Worm (Caenorhabditis elegans) whole organism, young adult: Measurements from ENCODE around the gene nhr-44.

ENCODE experiments used
- D2030.7 ChIP-seq: fragments of 200-800 bp; sonication (Bioruptor generic); IDR thresholded peaks from 2 replicates; pipeline ENCODE4 v1.3.6; 2022; ENCODE audit warnings: missing genetic modification reagents, missing genetic modification characterization, missing compliant biosample characterization
- F49E8.2 ChIP-seq: sonication (generic microtip); optimal IDR thresholded peaks from 3 replicates; lab custom pipeline; 2017; ENCODE audit warnings: missing genetic modification characterization, mild to moderate bottlenecking, missing compliant biosample characterization, antibody characterized with exemption, moderate library complexity; ENCODE audit not compliant: insufficient read depth
- F52B5.7 ChIP-seq: sonication (generic microtip); optimal IDR thresholded peaks from 2 replicates; lab custom pipeline; 2016; ENCODE audit warnings: mild to moderate bottlenecking, missing genetic modification characterization, missing compliant biosample characterization
- F55B11.4 ChIP-seq: sonication (generic microtip); optimal IDR thresholded peaks from 2 replicates; lab custom pipeline; 2016; ENCODE audit warnings: missing compliant biosample characterization, missing genetic modification characterization, borderline replicate concordance; ENCODE audit not compliant: insufficient read depth
- T26A5.8 ChIP-seq: sonication (generic microtip); optimal IDR thresholded peaks from 2 replicates; lab custom pipeline; 2016; ENCODE audit warnings: missing genetic modification characterization, missing compliant biosample characterization
- Y53G8AR.9 ChIP-seq: fragments of 200-800 bp; sonication (Bioruptor generic); conservative IDR thresholded peaks from 2 replicates; pipeline ENCODE4 v1.3.6; 2022; ENCODE audit warnings: missing genetic modification reagents, missing genetic modification characterization, missing compliant biosample characterization
- Y56A3A.18 ChIP-seq: fragments of 200-800 bp; sonication (Bioruptor generic); IDR thresholded peaks from 2 replicates; pipeline ENCODE4 v1.3.6; 2022; ENCODE audit warnings: missing genetic modification reagents, missing genetic modification characterization, missing compliant biosample characterization
- Y79H2A.3 ChIP-seq: fragments of 200-800 bp; sonication (Bioruptor generic); conservative IDR thresholded peaks from 2 replicates; pipeline ENCODE4 v1.3.6; 2022; ENCODE audit warnings: missing genetic modification reagents, missing genetic modification characterization, missing compliant biosample characterization
- cebp-2 ChIP-seq: fragments of 200-800 bp; sonication (Bioruptor generic); IDR thresholded peaks from 2 replicates; pipeline ENCODE4 v1.3.6; 2022; ENCODE audit warnings: missing genetic modification characterization, missing compliant biosample characterization
- dox-1 ChIP-seq: fragments of 200-800 bp; sonication (Bioruptor generic); IDR thresholded peaks from 2 replicates; pipeline ENCODE4 v1.3.6; 2022; ENCODE audit warnings: missing genetic modification reagents, missing genetic modification characterization, missing compliant biosample characterization
- egl-44 ChIP-seq: fragments of 200-800 bp; sonication (Bioruptor generic); IDR thresholded peaks from 2 replicates; pipeline ENCODE4 v1.3.6; 2022; ENCODE audit warnings: missing genetic modification reagents, missing genetic modification characterization, missing compliant biosample characterization
- egrh-3 ChIP-seq: fragments of 200-800 bp; sonication (Bioruptor generic); IDR thresholded peaks from 2 replicates; pipeline ENCODE4 v1.3.6; 2022; ENCODE audit warnings: missing genetic modification reagents, missing genetic modification characterization, missing compliant biosample characterization
- ets-4 ChIP-seq: fragments of 200-800 bp; sonication (Bioruptor generic); optimal IDR thresholded peaks from 2 replicates; lab custom pipeline; 2018; ENCODE audit warnings: mild to moderate bottlenecking, missing genetic modification characterization, missing compliant biosample characterization
- hlh-26 ChIP-seq: fragments of 200-800 bp; sonication (Bioruptor generic); conservative IDR thresholded peaks from 2 replicates; pipeline ENCODE4 v1.3.6; 2022; ENCODE audit warnings: missing genetic modification reagents, missing genetic modification characterization, missing compliant biosample characterization
- lin-26 ChIP-seq: fragments of 200-800 bp; sonication (Bioruptor generic); IDR thresholded peaks from 2 replicates; pipeline ENCODE4 v1.3.6; 2022; ENCODE audit warnings: missing genetic modification reagents, missing genetic modification characterization, missing compliant biosample characterization
- lin-54 ChIP-seq: fragments of 200-800 bp; sonication (Bioruptor generic); optimal IDR thresholded peaks from 2 replicates; lab custom pipeline; 2018; ENCODE audit warnings: mild to moderate bottlenecking, missing genetic modification characterization, missing compliant biosample characterization
- lir-1 ChIP-seq: fragments of 200-800 bp; sonication (Bioruptor generic); conservative IDR thresholded peaks from 2 replicates; pipeline ENCODE4 v1.3.6; 2022; ENCODE audit warnings: missing genetic modification reagents, missing genetic modification characterization, missing compliant biosample characterization
- lsy-27 ChIP-seq: sonication (generic microtip); optimal IDR thresholded peaks from 2 replicates; lab custom pipeline; 2017; ENCODE audit warnings: missing genetic modification characterization, mild to moderate bottlenecking, missing compliant biosample characterization, antibody characterized with exemption, missing genotype, borderline replicate concordance; ENCODE audit not compliant: insufficient read depth
- madf-3 ChIP-seq: fragments of 200-800 bp; sonication (Bioruptor generic); IDR thresholded peaks from 2 replicates; pipeline ENCODE4 v1.3.6; 2022; ENCODE audit warnings: missing genetic modification reagents, missing genetic modification characterization, missing compliant biosample characterization
- madf-8 ChIP-seq: fragments of 200-800 bp; sonication (Bioruptor generic); conservative IDR thresholded peaks from 2 replicates; pipeline ENCODE4 v1.3.6; 2022; ENCODE audit warnings: missing genetic modification reagents, missing genetic modification characterization, missing compliant biosample characterization
- nfya-1 ChIP-seq: sonication (generic microtip); optimal IDR thresholded peaks from 2 replicates; lab custom pipeline; 2017; ENCODE audit warnings: antibody characterized with exemption, missing compliant biosample characterization, missing genetic modification characterization, borderline replicate concordance; ENCODE audit not compliant: insufficient read depth
- nhr-120 ChIP-seq: fragments of 200-800 bp; sonication (Bioruptor generic); IDR thresholded peaks from 2 replicates; pipeline ENCODE4 v1.3.6; 2022; ENCODE audit warnings: missing genetic modification characterization, missing compliant biosample characterization
- nhr-179 ChIP-seq: sonication (generic microtip); optimal IDR thresholded peaks from 2 replicates; lab custom pipeline; 2016; ENCODE audit warnings: mild to moderate bottlenecking, missing genetic modification characterization, missing compliant biosample characterization
- nhr-80 ChIP-seq: sonication (generic microtip); optimal IDR thresholded peaks from 2 replicates; lab custom pipeline; 2016; ENCODE audit warnings: missing genetic modification characterization, missing compliant biosample characterization
- pha-4 ChIP-seq: fragments of 150-350 bp; sonication (generic microtip); optimal IDR thresholded peaks from 2 replicates; lab custom pipeline; 2014; ENCODE audit warnings: missing biosample characterization, missing genetic modification reagents, missing genetic modification characterization
- rcor-1 ChIP-seq: fragments of 200-800 bp; sonication (Bioruptor generic); IDR thresholded peaks from 2 replicates; pipeline ENCODE4 v1.3.6; 2022; ENCODE audit warnings: missing genetic modification reagents, missing genetic modification characterization, missing compliant biosample characterization
- repo-1 ChIP-seq: sonication (generic microtip); optimal IDR thresholded peaks from 2 replicates; lab custom pipeline; 2017; ENCODE audit warnings: mild to moderate bottlenecking, missing genetic modification characterization, missing compliant biosample characterization
- snpc-3.4 ChIP-seq: sonication (generic microtip); optimal IDR thresholded peaks from 2 replicates; lab custom pipeline; 2017; ENCODE audit warnings: missing genetic modification characterization, mild to moderate bottlenecking, missing compliant biosample characterization, antibody characterized with exemption, moderate library complexity, missing genotype, missing genetic modification reagents
- snpc-4 ChIP-seq, 5 experiments: fragments of 150-350 bp in 1 of 5; sonication (generic microtip) in 4 of 5; optimal IDR thresholded peaks; 2 replicates each; lab custom pipeline; 2014 to 2018; ENCODE audit warnings: missing genetic modification characterization in 5 of 5, missing biosample characterization in 3 of 5, antibody characterized with exemption in 2 of 5, mild to moderate bottlenecking in 2 of 5, missing compliant biosample characterization in 2 of 5, missing genotype in 2 of 5, moderate library complexity in 2 of 5, missing genetic modification reagents in 1 of 5
- tbp1 ChIP-seq: fragments of 200-800 bp; sonication (Bioruptor generic); optimal IDR thresholded peaks from 2 replicates; lab custom pipeline; 2018; ENCODE audit warnings: mild to moderate bottlenecking, missing genetic modification characterization, missing compliant biosample characterization
- unc-62 ChIP-seq: fragments of 150-350 bp; optimal IDR thresholded peaks from 2 replicates; lab custom pipeline; 2014; ENCODE audit warnings: missing biosample characterization, missing genetic modification reagents, missing genetic modification characterization
- zfh-2 ChIP-seq: fragments of 200-800 bp; sonication (Bioruptor generic); conservative IDR thresholded peaks from 2 replicates; pipeline ENCODE4 v1.3.6; 2022; ENCODE audit warnings: missing genetic modification reagents, missing genetic modification characterization, missing compliant biosample characterization
- zim-3 ChIP-seq: sonication (generic microtip); optimal IDR thresholded peaks from 2 replicates; lab custom pipeline; 2017; ENCODE audit warnings: mild to moderate bottlenecking, missing genetic modification characterization, moderate library complexity, missing compliant biosample characterization
- ztf-22 ChIP-seq: fragments of 200-800 bp; sonication (Bioruptor generic); optimal IDR thresholded peaks from 2 replicates; lab custom pipeline; 2018; ENCODE audit warnings: mild to moderate bottlenecking, missing genetic modification characterization, moderate library complexity, missing compliant biosample characterization
- ztf-26 ChIP-seq: sonication (generic microtip); optimal IDR thresholded peaks from 2 replicates; lab custom pipeline; 2017; ENCODE audit warnings: missing genetic modification characterization, missing compliant biosample characterization
- ztf-6 ChIP-seq: fragments of 200-800 bp; sonication (Bioruptor generic); IDR thresholded peaks from 2 replicates; pipeline ENCODE4 v1.3.6; 2022; ENCODE audit warnings: missing genetic modification reagents, missing genetic modification characterization, missing compliant biosample characterization

Gene nhr-44

ce11 chrV:8966086-8966485, 2.2 kb upstream of the nhr-44 start, which contains the start of gene nhr-219:
nhr-219 (minus strand) TSS chrV:8966186.
- no peak for TF ChIP-seq repo-1 (tag; lab: Kevin White, UChicago)
- TF ChIP-seq, all 124 proteins: peak for 0

ce11 chrV:8956387-8957095, 7.4 kb downstream of the nhr-44 start, which contains the start of gene ttc-17:
ttc-17 (plus strand) TSS chrV:8957045.
- TF ChIP-seq Y53G8AR.9 (GFP tag; lab: Robert Waterston, UW) (peak; percentile 50; the same call in 1 of the 2 replicates), nhr-120 (GFP tag; lab: Robert Waterston, UW) (no peak), egl-44 (GFP tag; lab: Robert Waterston, UW) (no peak), Y56A3A.18 (GFP tag; lab: Robert Waterston, UW) (0 out of 2 replicates have a peak, but pooled peaks have one; percentile 61), F52B5.7 (tag; lab: Kevin White, UChicago) (peak; percentile 26)

- no peak for TF ChIP-seq nhr-179 (tag; lab: Kevin White, UChicago)
- 0 out of 2 replicates have a peak, but pooled peaks have one; percentile 17 for TF ChIP-seq D2030.7 (GFP tag; lab: Robert Waterston, UW)
- TF ChIP-seq zfh-2 (GFP tag; lab: Robert Waterston, UW): 0 out of 2 replicates have a peak, but pooled peaks have one; percentile 10
- TF ChIP-seq madf-3 (GFP tag; lab: Robert Waterston, UW): 0 out of 2 replicates have a peak, but pooled peaks have one; percentile 9
- TF ChIP-seq F55B11.4 (tag; lab: Kevin White, UChicago): no peak
- TF ChIP-seq rcor-1 (GFP tag; lab: Robert Waterston, UW): 0 out of 2 replicates have a peak, but pooled peaks have one; percentile 28
These were observed 14.0 kb downstream of the nhr-44 start for ce11 chrV:8949873-8950272.

- no peak for TF ChIP-seq Y79H2A.3 (GFP tag; lab: Robert Waterston, UW)
- TF ChIP-seq nhr-80 (tag; lab: Kevin White, UChicago): peak; percentile 76
- no peak for TF ChIP-seq lin-26
- peak; percentile 23; the same call in 1 of the 2 replicates for TF ChIP-seq dox-1 (GFP tag; lab: Robert Waterston, UW)
- no peak for TF ChIP-seq nhr-179 (tag; lab: Kevin White, UChicago)
- no peak for TF ChIP-seq lin-54 (GFP tag; lab: Kevin White, UChicago)
- no peak for TF ChIP-seq ztf-6
- TF ChIP-seq cebp-2 (GFP tag; lab: Robert Waterston, UW): no peak
- no peak for TF ChIP-seq nhr-120 (GFP tag; lab: Robert Waterston, UW)
- TF ChIP-seq ztf-26 (tag; lab: Kevin White, UChicago): no peak
- no peak for TF ChIP-seq tbp1 (GFP tag; lab: Kevin White, UChicago)
- no peak for TF ChIP-seq snpc-3.4 (tag; lab: Kevin White, UChicago)
- no peak for TF ChIP-seq T26A5.8 (tag; lab: Kevin White, UChicago)
- no peak for TF ChIP-seq zim-3 (tag; lab: Kevin White, UChicago)
- TF ChIP-seq egrh-3 (GFP tag; lab: Robert Waterston, UW): no peak
- no peak for TF ChIP-seq hlh-26 (GFP tag; lab: Robert Waterston, UW)
- TF ChIP-seq F52B5.7 (tag; lab: Kevin White, UChicago): no peak
- no peak for TF ChIP-seq ztf-22
- no peak for TF ChIP-seq lsy-27
- no peak for TF ChIP-seq madf-8 (GFP tag; lab: Robert Waterston, UW)
- TF ChIP-seq ets-4 (GFP tag; lab: Kevin White, UChicago): peak; percentile 25
- TF ChIP-seq pha-4 (tag; lab: Kevin White, UChicago): no peak
- TF ChIP-seq unc-62 (GFP tag; lab: Kevin White, UChicago): no peak
- no peak for TF ChIP-seq F49E8.2 (tag; lab: Kevin White, UChicago)
- TF ChIP-seq snpc-4 (GFP tag; optimal IDR thresholded peaks at IDR 0.05; lab: Kevin White, UChicago): no peak
- TF ChIP-seq snpc-4 (tag; optimal IDR thresholded peaks at IDR 0.05; lab: Kevin White, UChicago): no peak
- no peak for TF ChIP-seq nfya-1 (tag; lab: Kevin White, UChicago)
- no peak for TF ChIP-seq lir-1 (GFP tag; lab: Robert Waterston, UW)
These were observed 14.9 kb downstream of the nhr-44 start for ce11 chrV:8948996-8949395.
